Worm (Caenorhabditis elegans) whole organism, late embryonic: ENCODE data around the gene gpa-18.

Experiments used
- ceh-18 ChIP-seq: sonication (generic microtip); optimal IDR thresholded peaks from 2 replicates; lab custom pipeline; 2016; ENCODE audit warnings: missing genetic modification characterization, missing compliant biosample characterization
- ceh-2 ChIP-seq: sonication (generic microtip); optimal IDR thresholded peaks from 2 replicates; lab custom pipeline; 2016; ENCODE audit warnings: missing genotype, missing genetic modification characterization, missing compliant biosample characterization
- fkh-6 ChIP-seq: sonication (generic microtip); optimal IDR thresholded peaks from 2 replicates; lab custom pipeline; 2016; ENCODE audit warnings: missing genetic modification characterization, missing compliant biosample characterization
- nhr-11 ChIP-seq: fragments of 150-350 bp; optimal IDR thresholded peaks from 2 replicates; lab custom pipeline; 2014; ENCODE audit warnings: missing biosample characterization, missing genetic modification characterization
- pag-3 ChIP-seq: sonication (generic microtip); optimal IDR thresholded peaks from 2 replicates; lab custom pipeline; 2016; ENCODE audit warnings: missing compliant biosample characterization, missing genetic modification characterization, borderline replicate concordance
- pqm-1 ChIP-seq: sonication (generic microtip); optimal IDR thresholded peaks from 2 replicates; lab custom pipeline; 2016; ENCODE audit warnings: missing genetic modification characterization, missing compliant biosample characterization
- rnt-1 ChIP-seq: sonication (generic microtip); optimal IDR thresholded peaks from 2 replicates; lab custom pipeline; 2016; ENCODE audit warnings: missing genetic modification characterization, missing compliant biosample characterization
- sox-4 ChIP-seq: sonication (generic microtip); optimal IDR thresholded peaks from 2 replicates; lab custom pipeline; 2017; ENCODE audit warnings: mild to moderate bottlenecking, missing genetic modification characterization, inconsistent platforms, missing compliant biosample characterization
- ttx-3 ChIP-seq: sonication (generic microtip); optimal IDR thresholded peaks from 2 replicates; lab custom pipeline; 2016; ENCODE audit warnings: missing genetic modification reagents, missing genetic modification characterization, missing compliant biosample characterization
- ztf-16 ChIP-seq: sonication (generic microtip); optimal IDR thresholded peaks from 2 replicates; lab custom pipeline; 2017; ENCODE audit warnings: missing genetic modification characterization, missing compliant biosample characterization

DNA sequence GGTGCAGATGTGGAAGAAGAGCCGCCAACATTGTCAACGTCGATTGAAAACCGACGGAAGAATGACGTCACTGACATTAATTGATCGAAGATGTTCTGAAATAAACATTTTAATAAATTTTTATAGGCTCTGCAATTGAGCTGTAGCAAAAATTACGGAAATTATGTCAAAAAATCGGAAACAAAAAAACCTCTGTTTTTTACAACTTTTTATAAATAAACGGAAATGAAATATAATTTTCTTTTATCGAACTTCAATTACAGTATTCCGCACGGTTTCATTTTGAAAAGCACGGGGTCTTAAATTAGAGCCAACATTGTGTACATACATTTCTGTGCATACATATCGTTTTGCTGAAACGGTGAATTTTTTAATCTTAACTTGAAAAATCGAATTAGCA is 43.0 kb downstream of the gpa-18 start, which contains the start of gene soc-2:
- TF ChIP-seq sox-4 (tag; lab: Kevin White, UChicago) (no peak), pqm-1 (tag; lab: Kevin White, UChicago) (no peak), ttx-3 (tag; lab: Kevin White, UChicago) (no peak), ztf-16 (tag; lab: Kevin White, UChicago) (no peak), rnt-1 (tag; lab: Kevin White, UChicago) (no peak), ceh-18 (tag; lab: Kevin White, UChicago) (no peak), pag-3 (no peak), fkh-6 (no peak), ceh-2 (no peak), nhr-11 (tag; lab: Kevin White, UChicago) (no peak)
